Worm (Caenorhabditis elegans) whole organism, L3 larva: Measurements from ENCODE around the gene Y46G5A.20.

Experiments used
- ceh-16 ChIP-seq: sonication (generic microtip); optimal IDR thresholded peaks from 2 replicates; lab custom pipeline; 2017; ENCODE audit warnings: missing biosample characterization, missing genetic modification characterization
- egl-27 ChIP-seq: sonication (generic microtip); optimal IDR thresholded peaks from 4 replicates; lab custom pipeline; 2017; ENCODE audit warnings: missing biosample characterization, missing genetic modification reagents, missing genetic modification characterization
- fos-1 ChIP-seq: fragments of 150-350 bp; optimal IDR thresholded peaks from 2 replicates; lab custom pipeline; 2014; ENCODE audit warnings: missing biosample characterization, missing genetic modification characterization
- lin-15B ChIP-seq: fragments of 150-350 bp; optimal IDR thresholded peaks from 2 replicates; lab custom pipeline; 2014; ENCODE audit warnings: missing biosample characterization, missing genetic modification characterization
- nhr-23 ChIP-seq: fragments of 150-350 bp; optimal IDR thresholded peaks from 2 replicates; lab custom pipeline; 2014; ENCODE audit warnings: missing biosample characterization, missing genetic modification reagents, missing genetic modification characterization
- nhr-237 ChIP-seq: fragments of 150-350 bp; optimal IDR thresholded peaks from 2 replicates; lab custom pipeline; 2014; ENCODE audit warnings: missing biosample characterization, missing genetic modification characterization
- nhr-28 ChIP-seq: fragments of 150-350 bp; optimal IDR thresholded peaks from 2 replicates; lab custom pipeline; 2014; ENCODE audit warnings: missing biosample characterization, missing genetic modification characterization
- nhr-76 ChIP-seq: fragments of 150-350 bp; sonication (generic microtip); optimal IDR thresholded peaks from 5 replicates; lab custom pipeline; 2014; ENCODE audit warnings: missing biosample characterization, missing genetic modification characterization
- snpc-4 ChIP-seq: fragments of 150-350 bp; optimal IDR thresholded peaks from 2 replicates; lab custom pipeline; 2014; ENCODE audit warnings: missing biosample characterization, missing genetic modification characterization
- unc-62 ChIP-seq: fragments of 150-350 bp; sonication (generic microtip); optimal IDR thresholded peaks from 4 replicates; lab custom pipeline; 2014; ENCODE audit warnings: missing biosample characterization, missing genetic modification reagents, missing genetic modification characterization
- zag-1 ChIP-seq: fragments of 150-350 bp; optimal IDR thresholded peaks from 2 replicates; lab custom pipeline; 2014; ENCODE audit warnings: missing biosample characterization, missing genetic modification characterization
- ztf-11 ChIP-seq: fragments of 150-350 bp; optimal IDR thresholded peaks from 2 replicates; lab custom pipeline; 2014; ENCODE audit warnings: missing biosample characterization, missing genetic modification characterization

- TF ChIP-seq ceh-16 (tag; lab: Kevin White, UChicago), result no peak
- TF ChIP-seq snpc-4 (tag; lab: Kevin White, UChicago), result no peak
- TF ChIP-seq zag-1 (tag; lab: Kevin White, UChicago), result no peak
- TF ChIP-seq nhr-23 (tag; lab: Kevin White, UChicago), result no peak
- TF ChIP-seq nhr-237, result no peak
- TF ChIP-seq nhr-28 (tag; lab: Kevin White, UChicago), result no peak
- TF ChIP-seq unc-62, result no peak
- TF ChIP-seq lin-15B (tag; lab: Kevin White, UChicago), result no peak
- no peak for TF ChIP-seq egl-27 (tag; lab: Kevin White, UChicago)
- TF ChIP-seq fos-1 (tag; lab: Kevin White, UChicago), result no peak
- TF ChIP-seq nhr-76, result no peak
- TF ChIP-seq ztf-11, result no peak
Observed at ce11 chrII:12809725-12810124, 1.1 kb upstream of the Y46G5A.20 start.
